Fruit fly (Drosophila melanogaster): ENCODE data around the gene ringer.

Gene ringer

dm6 chr3L:16385252-16385879, 26.1 kb upstream of the ringer start (continued):
- no peak for TF ChIP-seq CG32006 (GFP tag; optimal IDR thresholded peaks at IDR 0.05)

- TF ChIP-seq vri (GFP tag; optimal IDR thresholded peaks at IDR 0.05) (peak; percentile 32), CG10669 (GFP tag; optimal IDR thresholded peaks at IDR 0.05) (no peak), CG8632 (GFP tag; optimal IDR thresholded peaks at IDR 0.05) (no peak), svp (GFP tag) (no peak), CG16779 (tag; optimal IDR thresholded peaks at IDR 0.05) (peak; percentile 15), CG6276 (GFP tag; optimal IDR thresholded peaks at IDR 0.05) (peak; percentile 52), ss (GFP tag; optimal IDR thresholded peaks at IDR 0.05) (peak in 1 of 2 experiments; percentile 9), Eip78C (GFP tag) (peak; percentile 38), CG8119 (GFP tag; IDR thresholded peaks at IDR 0.05) (peak; percentile 51; the same call in 1 of the 3 replicates)
Measured at dm6 chr3L:16384145-16384705, 25.0 kb upstream of the ringer start.

dm6 chr3L:16383056-16383455, 23.8 kb upstream of the ringer start:
- TF ChIP-seq net (GFP tag; optimal IDR thresholded peaks at IDR 0.05) (no peak), svp (GFP tag) (no peak), vri (GFP tag; optimal IDR thresholded peaks at IDR 0.05) (peak; percentile 92), Gug (GFP tag; IDR thresholded peaks at IDR 0.05) (no peak)

dm6 chr3L:16381184-16381797, 22.1 kb upstream of the ringer start, which contains the start of gene Agpat4:
Agpat4 (minus strand) TSS chr3L:16381570.
- TF ChIP-seq CG6163 (GFP tag; IDR thresholded peaks at IDR 0.05) (no peak), CG6808 (GFP tag; optimal IDR thresholded peaks at IDR 0.05) (no peak), CG11902 (GFP tag; optimal IDR thresholded peaks at IDR 0.05) (no peak), CG31627 (GFP tag; optimal IDR thresholded peaks at IDR 0.05) (no peak), Met (GFP tag; optimal IDR thresholded peaks at IDR 0.05) (no peak), CG8119 (GFP tag; IDR thresholded peaks at IDR 0.05) (no peak), CG16779 (tag; optimal IDR thresholded peaks at IDR 0.05) (no peak), Sox15 (GFP tag; optimal IDR thresholded peaks at IDR 0.05) (no peak), svp (GFP tag) (peak; percentile 18), acj6 (GFP tag; optimal IDR thresholded peaks at IDR 0.05) (no peak), achi (GFP tag; optimal IDR thresholded peaks at IDR 0.05) (no peak), fkh (GFP tag; optimal IDR thresholded peaks at IDR 0.05) (peak; percentile 44), topi (GFP tag; optimal IDR thresholded peaks at IDR 0.05) (no peak)

- TF ChIP-seq CG1621 (tag; optimal IDR thresholded peaks at IDR 0.05): no peak
Measured at dm6 chr3L:16380770-16381169, 21.5 kb upstream of the ringer start.

dm6 chr3L:16377768-16378764, 18.8 kb upstream of the ringer start, which contains the start of gene roq:
roq (minus strand) TSS chr3L:16378566.
- TF ChIP-seq CG6854 (GFP tag; optimal IDR thresholded peaks at IDR 0.05): no peak
- no peak for TF ChIP-seq CG34406 (GFP tag; optimal IDR thresholded peaks at IDR 0.05)
- no peak for TF ChIP-seq CG6792 (GFP tag; optimal IDR thresholded peaks at IDR 0.05)
- TF ChIP-seq Lpt (GFP tag; optimal IDR thresholded peaks at IDR 0.05): peak; percentile 9
- no peak for TF ChIP-seq Hr39 (GFP tag; optimal IDR thresholded peaks at IDR 0.05)
- no peak for TF ChIP-seq CG10631 (GFP tag; optimal IDR thresholded peaks at IDR 0.05)
- TF ChIP-seq CG6808 (GFP tag; optimal IDR thresholded peaks at IDR 0.05): no peak
- peak; percentile 10 for TF ChIP-seq CG3032 (tag; optimal IDR thresholded peaks at IDR 0.05)
- TF ChIP-seq Sox102F (GFP tag; optimal IDR thresholded peaks at IDR 0.05): no peak
- TF ChIP-seq CG6163 (GFP tag; IDR thresholded peaks at IDR 0.05): no peak
- no peak for TF ChIP-seq Eip75B (GFP tag; optimal IDR thresholded peaks at IDR 0.05)
- TF ChIP-seq OdsH (GFP tag; optimal IDR thresholded peaks at IDR 0.05): no peak
- TF ChIP-seq salr (GFP tag; optimal IDR thresholded peaks at IDR 0.05): no peak
- TF ChIP-seq Eip78C (GFP tag): peak; percentile 79
- TF ChIP-seq fd59A (GFP tag; optimal IDR thresholded peaks at IDR 0.05): no peak
- TF ChIP-seq net (GFP tag; optimal IDR thresholded peaks at IDR 0.05): no peak
- peak; percentile 89 for TF ChIP-seq Blimp-1 (GFP tag; optimal IDR thresholded peaks at IDR 0.05)
- no peak for TF ChIP-seq vri (GFP tag; optimal IDR thresholded peaks at IDR 0.05)
- TF ChIP-seq Eip93F (GFP tag; optimal IDR thresholded peaks at IDR 0.05): peak; percentile 51

All from whole organism, prepupa.